Worm (Caenorhabditis elegans): Measurements from ENCODE around the gene F33H12.7.

- TF ChIP-seq nhr-77 (tag; optimal IDR thresholded peaks at IDR 0.05): no peak
- TF ChIP-seq lsy-2 (tag; optimal IDR thresholded peaks at IDR 0.05): no peak
- no peak for TF ChIP-seq skn-1 (tag; optimal IDR thresholded peaks at IDR 0.05)
- TF ChIP-seq lir-3 (tag; optimal IDR thresholded peaks at IDR 0.05; ENCODE audit: poor library complexity): no peak
- TF ChIP-seq unc-62 (GFP tag; optimal IDR thresholded peaks at IDR 0.05): no peak
- TF ChIP-seq irx-1 (tag; optimal IDR thresholded peaks at IDR 0.05): no peak
- TF ChIP-seq lin-39 (tag; optimal IDR thresholded peaks at IDR 0.05): no peak
Measured at ce11 chrII:2624792-2625191, 38.1 kb upstream of the F33H12.7 start, which contains the start of gene lgc-28.

Data from whole organism, L1 larva.